Worm (Caenorhabditis elegans) whole organism, L2 larva: ENCODE data around the gene K11H12.10.

ENCODE experiments used
- C34F6.9 ChIP-seq: fragments of 150-350 bp; optimal IDR thresholded peaks from 2 replicates; lab custom pipeline; 2014; ENCODE audit warnings: missing biosample characterization, missing genetic modification characterization
- F13H6.1 ChIP-seq: sonication (generic microtip); optimal IDR thresholded peaks from 2 replicates; lab custom pipeline; 2016; ENCODE audit warnings: missing genetic modification characterization, missing compliant biosample characterization
- R02D3.7 ChIP-seq: fragments of 150-350 bp; optimal IDR thresholded peaks from 2 replicates; lab custom pipeline; 2014; ENCODE audit warnings: missing biosample characterization, missing genetic modification characterization
- Y55F3AM.14 ChIP-seq: fragments of 200-800 bp; sonication (Bioruptor generic); optimal IDR thresholded peaks from 2 replicates; lab custom pipeline; 2018; ENCODE audit warnings: mild to moderate bottlenecking, missing genetic modification characterization, missing compliant biosample characterization
- aly-2 ChIP-seq: fragments of 150-350 bp; optimal IDR thresholded peaks from 2 replicates; lab custom pipeline; 2014; ENCODE audit warnings: missing biosample characterization, missing genetic modification characterization
- ama-1 ChIP-seq: fragments of 150-350 bp; optimal IDR thresholded peaks from 2 replicates; lab custom pipeline; 2018; ENCODE audit warnings: inconsistent platforms
- blmp-1 ChIP-seq: sonication (generic microtip); optimal IDR thresholded peaks from 2 replicates; lab custom pipeline; 2017; ENCODE audit warnings: missing genetic modification characterization, mild to moderate bottlenecking, missing compliant biosample characterization, antibody characterized with exemption, moderate library complexity; ENCODE audit not compliant: insufficient read depth
- ceh-16 ChIP-seq: fragments of 150-350 bp; optimal IDR thresholded peaks from 2 replicates; lab custom pipeline; 2014; ENCODE audit warnings: missing biosample characterization, missing genetic modification characterization
- crh-2 ChIP-seq: sonication (generic microtip); optimal IDR thresholded peaks from 2 replicates; lab custom pipeline; 2017; ENCODE audit warnings: missing biosample characterization, missing genetic modification characterization
- dmd-4 ChIP-seq: sonication (generic microtip); optimal IDR thresholded peaks from 2 replicates; lab custom pipeline; 2017; ENCODE audit warnings: missing biosample characterization, missing genetic modification characterization
- elt-1 ChIP-seq: fragments of 150-350 bp; optimal IDR thresholded peaks from 2 replicates; lab custom pipeline; 2014; ENCODE audit warnings: missing biosample characterization, missing genetic modification characterization
- elt-3 ChIP-seq: sonication (generic microtip); optimal IDR thresholded peaks from 2 replicates; lab custom pipeline; 2017; ENCODE audit warnings: missing biosample characterization, missing genetic modification characterization
- fos-1 ChIP-seq: fragments of 150-350 bp; optimal IDR thresholded peaks from 2 replicates; lab custom pipeline; 2014; ENCODE audit warnings: missing biosample characterization, missing genetic modification characterization
- gmeb-1 ChIP-seq: fragments of 150-350 bp; optimal IDR thresholded peaks from 2 replicates; lab custom pipeline; 2014; ENCODE audit warnings: missing biosample characterization, missing genetic modification characterization
- lin-11 ChIP-seq: fragments of 150-350 bp; sonication (generic microtip); optimal IDR thresholded peaks from 2 replicates; lab custom pipeline; 2014; ENCODE audit warnings: missing biosample characterization, missing genetic modification characterization, inconsistent platforms, mixed read lengths
- lin-13 ChIP-seq: fragments of 150-350 bp; optimal IDR thresholded peaks from 2 replicates; lab custom pipeline; 2014; ENCODE audit warnings: missing biosample characterization, missing genetic modification reagents, missing genetic modification characterization
- lin-39 ChIP-seq: fragments of 150-350 bp; optimal IDR thresholded peaks from 2 replicates; lab custom pipeline; 2014; ENCODE audit warnings: missing biosample characterization, missing genetic modification reagents, missing genetic modification characterization
- lsy-2 ChIP-seq, 2 experiments: fragments of 150-350 bp in 1 of 2; sonication (generic microtip) in 1 of 2; optimal IDR thresholded peaks; 2 replicates each; lab custom pipeline; 2014 to 2017; ENCODE audit warnings: missing biosample characterization in 2 of 2, missing genetic modification characterization in 2 of 2
- mab-5 ChIP-seq: fragments of 150-350 bp; optimal IDR thresholded peaks from 2 replicates; lab custom pipeline; 2014; ENCODE audit warnings: missing biosample characterization, missing genetic modification characterization
- mdl-1 ChIP-seq, 2 experiments: fragments of 150-350 bp in 1 of 2; sonication (generic microtip) in 1 of 2; optimal IDR thresholded peaks; 2 replicates each; lab custom pipeline; 2017; ENCODE audit warnings: missing biosample characterization in 2 of 2, missing genetic modification characterization in 2 of 2
- nhr-10 ChIP-seq: sonication (generic microtip); optimal IDR thresholded peaks from 2 replicates; lab custom pipeline; 2017; ENCODE audit warnings: missing biosample characterization, missing genetic modification characterization
- nhr-11 ChIP-seq: fragments of 150-350 bp; optimal IDR thresholded peaks from 2 replicates; lab custom pipeline; 2014; ENCODE audit warnings: missing biosample characterization, missing genetic modification characterization
- nhr-129 ChIP-seq: fragments of 150-350 bp; optimal IDR thresholded peaks from 2 replicates; lab custom pipeline; 2014; ENCODE audit warnings: missing biosample characterization, missing genetic modification characterization
- nhr-21 ChIP-seq: fragments of 150-350 bp; optimal IDR thresholded peaks from 2 replicates; lab custom pipeline; 2014; ENCODE audit warnings: missing biosample characterization, missing genetic modification characterization
- nhr-23 ChIP-seq: fragments of 150-350 bp; optimal IDR thresholded peaks from 2 replicates; lab custom pipeline; 2014; ENCODE audit warnings: missing biosample characterization, missing genetic modification reagents, missing genetic modification characterization
- nhr-237 ChIP-seq: fragments of 150-350 bp; optimal IDR thresholded peaks from 2 replicates; lab custom pipeline; 2014; ENCODE audit warnings: missing biosample characterization, missing genetic modification characterization
- nhr-25 ChIP-seq: fragments of 150-350 bp; sonication (generic microtip); optimal IDR thresholded peaks from 3 replicates; lab custom pipeline; 2014; ENCODE audit warnings: missing biosample characterization, missing genetic modification characterization
- peb-1 ChIP-seq: fragments of 150-350 bp; optimal IDR thresholded peaks from 2 replicates; lab custom pipeline; 2014; ENCODE audit warnings: missing biosample characterization, missing genetic modification characterization
- sem-4 ChIP-seq: fragments of 150-350 bp; optimal IDR thresholded peaks from 2 replicates; lab custom pipeline; 2014; ENCODE audit warnings: missing biosample characterization, missing genetic modification reagents, missing genetic modification characterization
- skn-1 ChIP-seq: sonication (generic microtip); optimal IDR thresholded peaks from 2 replicates; lab custom pipeline; 2017; ENCODE audit warnings: missing biosample characterization, missing genetic modification characterization
- sma-3 ChIP-seq: sonication (generic microtip); optimal IDR thresholded peaks from 2 replicates; lab custom pipeline; 2016; ENCODE audit warnings: missing genetic modification reagents, missing genetic modification characterization, missing compliant biosample characterization
- sma-9 ChIP-seq, 2 experiments: fragments of 150-350 bp in 1 of 2; sonication (generic microtip) in 1 of 2; optimal IDR thresholded peaks; 2 replicates each; lab custom pipeline; 2014 to 2016; ENCODE audit warnings: missing genetic modification characterization in 2 of 2, mild to moderate bottlenecking in 1 of 2, missing biosample characterization in 1 of 2, missing compliant biosample characterization in 1 of 2, missing genetic modification reagents in 1 of 2, moderate library complexity in 1 of 2
- snpc-4 ChIP-seq: fragments of 150-350 bp; optimal IDR thresholded peaks from 2 replicates; lab custom pipeline; 2014; ENCODE audit warnings: missing biosample characterization, missing genetic modification characterization
- unc-55 ChIP-seq: fragments of 150-350 bp; sonication (generic microtip); optimal IDR thresholded peaks from 3 replicates; lab custom pipeline; 2014; ENCODE audit warnings: missing biosample characterization, missing genetic modification reagents, missing genetic modification characterization
- unc-62 ChIP-seq: fragments of 150-350 bp; optimal IDR thresholded peaks from 2 replicates; lab custom pipeline; 2014; ENCODE audit warnings: missing biosample characterization, missing genetic modification reagents, missing genetic modification characterization
- ztf-1 ChIP-seq: fragments of 200-800 bp; sonication (Bioruptor generic); conservative IDR thresholded peaks from 2 replicates; pipeline ENCODE4 v1.3.6; 2022; ENCODE audit warnings: missing genetic modification characterization, missing compliant biosample characterization
- ztf-11 ChIP-seq: sonication (generic microtip); optimal IDR thresholded peaks from 2 replicates; lab custom pipeline; 2017; ENCODE audit warnings: missing biosample characterization, missing genetic modification characterization

The K11H12.10 gene

ce11 chrIV:657046-657445, 18.8 kb upstream of the K11H12.10 start:
- TF ChIP-seq gmeb-1 (tag; lab: Kevin White, UChicago) (no peak), ztf-11 (tag; lab: Kevin White, UChicago) (no peak), elt-1 (tag; lab: Kevin White, UChicago) (no peak), lin-11 (no peak), ztf-1 (no peak), blmp-1 (no peak), Y55F3AM.14 (GFP tag; lab: Kevin White, UChicago) (no peak), nhr-21 (no peak), sma-3 (GFP tag; lab: Kevin White, UChicago) (no peak), mdl-1 (tag; optimal IDR thresholded peaks at IDR 0.05; lab: Kevin White, UChicago) (no peak), peb-1 (no peak), nhr-25 (tag; lab: Kevin White, UChicago) (no peak), lin-39 (tag; lab: Kevin White, UChicago) (no peak), nhr-129 (no peak), skn-1 (tag; lab: Kevin White, UChicago) (no peak), R02D3.7 (no peak), elt-3 (tag; lab: Kevin White, UChicago) (no peak), snpc-4 (tag; lab: Kevin White, UChicago) (no peak), aly-2 (tag; lab: Kevin White, UChicago) (no peak)

DNA sequence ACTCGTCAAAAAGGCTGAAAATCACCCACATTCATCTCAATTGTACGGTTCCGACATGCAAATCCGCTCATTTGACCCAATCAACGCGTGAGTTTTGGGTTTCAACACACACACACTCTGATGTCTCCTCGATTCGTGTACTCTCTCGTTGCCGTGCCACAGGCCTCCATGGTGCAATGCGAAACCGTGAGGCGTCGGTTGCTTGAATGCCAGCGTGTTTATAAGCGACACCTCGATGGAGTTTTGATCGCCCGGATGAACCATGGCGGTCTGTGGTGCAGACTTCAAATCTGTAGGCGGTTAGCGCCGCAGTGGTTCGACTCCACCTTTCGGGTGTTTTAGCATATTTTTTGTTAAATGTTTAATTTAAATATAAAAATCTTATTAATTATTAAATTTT, 17.9 kb upstream of the K11H12.10 start:
- TF ChIP-seq aly-2 (tag; lab: Kevin White, UChicago) = no peak
- peak; percentile 98 for TF ChIP-seq snpc-4 (tag; lab: Kevin White, UChicago)
- no peak for TF ChIP-seq R02D3.7
- no peak for TF ChIP-seq ama-1 (lab: Kevin White, UChicago)
- no peak for TF ChIP-seq unc-62 (GFP tag; lab: Kevin White, UChicago)
- no peak for TF ChIP-seq nhr-237
- TF ChIP-seq lsy-2 (tag; optimal IDR thresholded peaks at IDR 0.05; lab: Kevin White, UChicago) = peak; percentile 79
- TF ChIP-seq fos-1 (tag; lab: Kevin White, UChicago) = no peak
- TF ChIP-seq gmeb-1 (tag; lab: Kevin White, UChicago) = peak; percentile 79
- TF ChIP-seq sem-4 (tag; lab: Kevin White, UChicago) = no peak
- peak; percentile 28 for TF ChIP-seq lin-13 (GFP tag; lab: Kevin White, UChicago)
- no peak for TF ChIP-seq nhr-10 (tag; lab: Kevin White, UChicago)
- peak; percentile 46 for TF ChIP-seq F13H6.1 (tag; lab: Kevin White, UChicago)
- TF ChIP-seq nhr-21 = peak; percentile 12
- TF ChIP-seq peb-1 = no peak
- TF ChIP-seq nhr-129 = peak; percentile 81
- TF ChIP-seq nhr-25 (tag; lab: Kevin White, UChicago) = peak; percentile 9
- no peak for TF ChIP-seq Y55F3AM.14 (GFP tag; lab: Kevin White, UChicago)
- TF ChIP-seq lin-11 = peak; percentile 11
- peak; percentile 64 for TF ChIP-seq sma-9 (GFP tag; optimal IDR thresholded peaks at IDR 0.05; lab: Kevin White, UChicago)
- TF ChIP-seq sma-9 (tag; optimal IDR thresholded peaks at IDR 0.05; lab: Kevin White, UChicago) = no peak
- TF ChIP-seq C34F6.9 = peak; percentile 35
- TF ChIP-seq mab-5 (tag; lab: Kevin White, UChicago) = no peak
- TF ChIP-seq unc-55 (GFP tag; lab: Kevin White, UChicago) = peak; percentile 2
- no peak for TF ChIP-seq dmd-4
- TF ChIP-seq nhr-11 (tag; lab: Kevin White, UChicago) = no peak
- TF ChIP-seq ceh-16 (tag; lab: Kevin White, UChicago) = peak; percentile 49
- TF ChIP-seq blmp-1 = no peak
- peak; percentile 37 for TF ChIP-seq crh-2
- peak; percentile 54 for TF ChIP-seq sma-3 (GFP tag; lab: Kevin White, UChicago)
- peak in 1 of 2 experiments; percentile 30 for TF ChIP-seq mdl-1 (tag; optimal IDR thresholded peaks at IDR 0.05; lab: Kevin White, UChicago)

DNA sequence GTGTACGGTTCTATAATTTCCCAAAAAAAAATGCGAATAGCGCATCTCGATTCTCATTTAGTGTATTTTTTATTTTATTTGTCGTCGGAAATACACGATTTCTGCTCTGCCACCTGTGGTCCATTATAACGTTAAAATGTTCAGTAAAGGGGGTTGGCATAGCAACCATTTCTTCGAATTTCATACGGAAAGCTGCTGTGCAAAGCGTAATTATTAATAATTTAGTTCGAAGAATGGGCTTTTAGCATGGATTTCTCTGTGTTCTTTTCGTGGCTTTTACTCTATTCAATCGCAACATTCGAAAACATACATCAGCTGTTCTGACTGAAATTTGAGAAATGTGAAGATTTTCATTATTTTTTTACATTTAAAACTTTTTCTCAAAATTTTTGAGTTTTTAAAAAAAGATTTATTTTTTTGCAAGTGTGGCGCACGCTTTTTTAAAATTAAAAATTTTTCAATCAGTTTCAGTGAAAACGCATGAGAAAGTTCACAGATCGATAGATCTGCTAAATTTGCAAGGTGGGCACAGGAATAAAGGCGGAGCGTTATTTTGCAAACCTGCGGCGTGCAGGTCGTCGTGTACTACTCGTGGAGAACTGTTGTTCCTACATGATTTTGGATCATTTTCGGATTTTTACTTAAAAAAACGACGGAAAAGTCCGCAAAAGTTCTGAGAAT, 17.2 kb upstream of the K11H12.10 start:
- TF ChIP-seq unc-62 (GFP tag; lab: Kevin White, UChicago) (no peak), lsy-2 (tag; optimal IDR thresholded peaks at IDR 0.05; lab: Kevin White, UChicago) (no peak), ama-1 (lab: Kevin White, UChicago) (peak; percentile 50), nhr-23 (tag; lab: Kevin White, UChicago) (no peak), nhr-237 (no peak), sem-4 (tag; lab: Kevin White, UChicago) (no peak)
